Fruit fly (Drosophila melanogaster): Measurements from ENCODE around the gene CG33339.

The CG33339 gene

DNA sequence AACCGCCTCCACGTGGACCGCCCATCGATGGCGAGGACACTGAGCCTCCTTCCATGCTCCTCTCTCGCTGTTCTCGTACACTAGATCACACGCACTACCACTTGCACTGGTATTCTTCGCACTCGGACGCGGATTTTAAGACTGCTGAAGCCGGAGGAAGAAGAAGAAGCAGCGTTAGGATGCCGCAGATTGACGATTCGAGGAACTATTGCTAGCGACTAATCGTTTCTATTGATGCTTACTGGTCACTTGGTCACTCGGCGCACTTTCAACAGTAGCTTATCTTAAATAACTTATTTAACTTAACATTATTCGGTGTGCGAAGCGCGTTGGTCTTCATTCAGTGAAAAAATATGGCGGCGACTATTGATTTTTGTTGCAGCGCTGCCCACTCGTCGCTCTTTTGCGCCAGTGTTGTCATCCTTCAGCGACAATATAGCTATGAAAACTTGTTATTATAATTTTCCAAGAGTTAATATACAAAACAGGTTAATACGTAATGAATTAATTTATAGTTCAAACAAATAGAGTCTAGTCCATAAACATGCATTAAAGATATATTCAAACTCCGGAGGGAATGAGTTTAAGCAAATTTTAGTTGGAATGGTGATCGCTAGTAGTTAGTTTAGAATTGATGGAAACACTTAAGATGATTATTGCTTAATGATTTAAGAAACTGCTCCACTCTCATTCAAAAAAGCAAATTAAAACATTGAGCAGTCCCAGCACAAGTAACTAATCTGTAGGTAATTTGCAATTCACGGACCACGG lies 13.0 kb upstream of the CG33339 start, which contains the start of the genes CG5746 and CG6454 (continued):
- no peak for TF ChIP-seq CG4730 (GFP tag; IDR thresholded peaks at IDR 0.05)
- TF ChIP-seq CG2712 (tag; optimal IDR thresholded peaks at IDR 0.05) = no peak
- no peak for TF ChIP-seq CG4854 (GFP tag; optimal IDR thresholded peaks at IDR 0.05)
- 0 out of 2 replicates have a peak, but pooled peaks have one; percentile 32 for TF ChIP-seq CG6272 (GFP tag; IDR thresholded peaks at IDR 0.05)
- TF ChIP-seq CG34422 (GFP tag; IDR thresholded peaks at IDR 0.05) = peak; percentile 65
- TF ChIP-seq Trl (optimal IDR thresholded peaks at IDR 0.05) = no peak
- TF ChIP-seq Trl (GFP tag; optimal IDR thresholded peaks at IDR 0.05) = peak; percentile 65
- no peak for TF ChIP-seq CG7839 (tag; optimal IDR thresholded peaks at IDR 0.05)
- TF ChIP-seq CG16813 (GFP tag; IDR thresholded peaks at IDR 0.05; ENCODE audit: partially characterized antibody) = no peak
- no peak for TF ChIP-seq Dip2 (GFP tag; IDR thresholded peaks at IDR 0.05)
- TF ChIP-seq nerfin-2 (GFP tag; IDR thresholded peaks at IDR 0.05; ENCODE audit: partially characterized antibody) = no peak
- no peak for TF ChIP-seq H15 (GFP tag; IDR thresholded peaks at IDR 0.05)
- TF ChIP-seq CG7745 (tag; optimal IDR thresholded peaks at IDR 0.05) = no peak
- TF ChIP-seq CG13123 (GFP tag; optimal IDR thresholded peaks at IDR 0.05) = peak; percentile 46
- TF ChIP-seq lbe (GFP tag; optimal IDR thresholded peaks at IDR 0.05) = no peak
- TF ChIP-seq Dref (GFP tag; IDR thresholded peaks at IDR 0.05) = no peak
- TF ChIP-seq CG1603 (tag; optimal IDR thresholded peaks at IDR 0.05) = no peak
- peak; percentile 12 for TF ChIP-seq CG1792 (GFP tag; optimal IDR thresholded peaks at IDR 0.05)
- no peak for TF ChIP-seq CG31441 (GFP tag; IDR thresholded peaks at IDR 0.05)
- no peak for TF ChIP-seq CG13424 (tag; optimal IDR thresholded peaks at IDR 0.05)
- TF ChIP-seq CG18262 (tag; optimal IDR thresholded peaks at IDR 0.05) = no peak
- no peak for TF ChIP-seq Deaf1 (tag; optimal IDR thresholded peaks at IDR 0.05)
- TF ChIP-seq CG11398 (GFP tag; optimal IDR thresholded peaks at IDR 0.05) = no peak
- no peak for TF ChIP-seq vnd (GFP tag; IDR thresholded peaks at IDR 0.05; ENCODE audit: partially characterized antibody)
- TF ChIP-seq CG17612 (GFP tag; IDR thresholded peaks at IDR 0.05) = no peak
- TF ChIP-seq CG5180 (GFP tag; optimal IDR thresholded peaks at IDR 0.05) = no peak
- TF ChIP-seq CG17328 (GFP tag; IDR thresholded peaks at IDR 0.05) = peak; percentile 54
- peak; percentile 53 for TF ChIP-seq gro (GFP tag; optimal IDR thresholded peaks at IDR 0.05)
- TF ChIP-seq sim (GFP tag; IDR thresholded peaks at IDR 0.05) = no peak
- TF ChIP-seq pum (GFP tag; optimal IDR thresholded peaks at IDR 0.05) = peak; percentile 55
- TF ChIP-seq CG4282 (GFP tag; optimal IDR thresholded peaks at IDR 0.05) = no peak
- TF ChIP-seq otp (GFP tag; IDR thresholded peaks at IDR 0.05) = no peak
- no peak for TF ChIP-seq CG7556 (GFP tag; optimal IDR thresholded peaks at IDR 0.05)
- TF ChIP-seq CG18619 (GFP tag; optimal IDR thresholded peaks at IDR 0.05) = peak; percentile 62
- peak; percentile 76 for TF ChIP-seq lilli (GFP tag; optimal IDR thresholded peaks at IDR 0.05)
- TF ChIP-seq CG4617 (GFP tag; optimal IDR thresholded peaks at IDR 0.05; ENCODE audit: borderline replicate concordance) = peak; percentile 75
- 0 out of 2 replicates have a peak, but pooled peaks have one; percentile 43 for TF ChIP-seq H2.0 (GFP tag; IDR thresholded peaks at IDR 0.05)
- TF ChIP-seq sens (GFP tag) = peak; percentile 94
- peak; percentile 58 for TF ChIP-seq fu2 (GFP tag; optimal IDR thresholded peaks at IDR 0.05)
- TF ChIP-seq Oaz (GFP tag; IDR thresholded peaks at IDR 0.05) = no peak
- peak; percentile 61 for TF ChIP-seq Ptx1 (GFP tag; IDR thresholded peaks at IDR 0.05)
- peak; percentile 72 for TF ChIP-seq HLH54F (GFP tag; optimal IDR thresholded peaks at IDR 0.05)
- TF ChIP-seq CG6791 (GFP tag; IDR thresholded peaks at IDR 0.05; ENCODE audit: partially characterized antibody) = no peak; the same call in 2 of the 3 replicates
- TF ChIP-seq eve (GFP tag; optimal IDR thresholded peaks at IDR 0.05) = no peak
- TF ChIP-seq Hmx (GFP tag; optimal IDR thresholded peaks at IDR 0.05) = no peak
- no peak for TF ChIP-seq luna (GFP tag; optimal IDR thresholded peaks at IDR 0.05)
- TF ChIP-seq Doc3 (GFP tag; IDR thresholded peaks at IDR 0.05; ENCODE audit: partially characterized antibody) = no peak
- TF ChIP-seq gce (GFP tag; IDR thresholded peaks at IDR 0.05) = no peak
- TF ChIP-seq ERR (GFP tag; optimal IDR thresholded peaks at IDR 0.05) = no peak
- peak; percentile 61 for TF ChIP-seq dmrt11E (tag; optimal IDR thresholded peaks at IDR 0.05)
- TF ChIP-seq Nf-YB (GFP tag; optimal IDR thresholded peaks at IDR 0.05) = no peak

All from whole organism, embryonic.